Worm (Caenorhabditis elegans) whole organism, young adult: ENCODE data around the gene hpo-6.

Experiments used
- Y95B8A.8 ChIP-seq: fragments of 200-800 bp; sonication (Bioruptor generic); IDR thresholded peaks from 2 replicates; pipeline ENCODE4 v1.3.6; 2022; ENCODE audit warnings: missing genetic modification reagents, missing genetic modification characterization, missing compliant biosample characterization
- ama-1 ChIP-seq, 3 experiments: fragments of 150-350 bp in 1 of 3; sonication (generic microtip) in 2 of 3; optimal IDR thresholded peaks; 2 replicates each; lab custom pipeline; 2014 to 2018; ENCODE audit warnings: missing biosample characterization in 2 of 3, missing genetic modification characterization in 2 of 3, missing genetic modification reagents in 2 of 3
- attf-6 ChIP-seq: fragments of 200-800 bp; sonication (Bioruptor generic); IDR thresholded peaks from 2 replicates; pipeline ENCODE4 v1.3.6; 2022; ENCODE audit warnings: missing genetic modification reagents, missing genetic modification characterization, missing compliant biosample characterization
- dpff-1 ChIP-seq: sonication (generic microtip); optimal IDR thresholded peaks from 2 replicates; lab custom pipeline; 2017; ENCODE audit warnings: mild to moderate bottlenecking, missing genetic modification characterization, missing compliant biosample characterization
- dpl-1 ChIP-seq: fragments of 150-350 bp; optimal IDR thresholded peaks from 2 replicates; lab custom pipeline; 2014; ENCODE audit warnings: missing biosample characterization, missing genetic modification reagents, missing genetic modification characterization
- efl-1 ChIP-seq: fragments of 150-350 bp; optimal IDR thresholded peaks from 2 replicates; lab custom pipeline; 2014; ENCODE audit warnings: missing biosample characterization, missing genetic modification reagents, missing genetic modification characterization
- egl-18 ChIP-seq: fragments of 200-800 bp; sonication (Bioruptor generic); IDR thresholded peaks from 2 replicates; pipeline ENCODE4 v1.3.6; 2022; ENCODE audit warnings: missing genetic modification reagents, missing genetic modification characterization, missing compliant biosample characterization
- ekl-4 ChIP-seq: fragments of 200-800 bp; sonication (Bioruptor generic); IDR thresholded peaks from 2 replicates; pipeline ENCODE4 v1.3.6; 2022; ENCODE audit warnings: missing genetic modification reagents, missing genetic modification characterization, missing compliant biosample characterization
- mcd-1 ChIP-seq: fragments of 200-800 bp; sonication (Bioruptor generic); IDR thresholded peaks from 2 replicates; pipeline ENCODE4 v1.3.6; 2022; ENCODE audit warnings: missing genetic modification reagents, missing genetic modification characterization, missing compliant biosample characterization
- nhr-90 ChIP-seq: sonication (generic microtip); optimal IDR thresholded peaks from 2 replicates; lab custom pipeline; 2016; ENCODE audit warnings: missing genotype, mild to moderate bottlenecking, missing genetic modification characterization, missing compliant biosample characterization
- snpc-1.1 ChIP-seq: sonication (generic microtip); optimal IDR thresholded peaks from 2 replicates; lab custom pipeline; 2017; ENCODE audit warnings: missing genetic modification characterization, mild to moderate bottlenecking, missing compliant biosample characterization, antibody characterized with exemption, moderate library complexity, missing genotype, missing genetic modification reagents; ENCODE audit not compliant: insufficient read depth
- snpc-4 ChIP-seq, 5 experiments: fragments of 150-350 bp in 1 of 5; sonication (generic microtip) in 4 of 5; optimal IDR thresholded peaks; 2 replicates each; lab custom pipeline; 2014 to 2018; ENCODE audit warnings: missing genetic modification characterization in 5 of 5, missing biosample characterization in 3 of 5, antibody characterized with exemption in 2 of 5, mild to moderate bottlenecking in 2 of 5, missing compliant biosample characterization in 2 of 5, missing genotype in 2 of 5, moderate library complexity in 2 of 5, missing genetic modification reagents in 1 of 5
- unc-62 ChIP-seq: fragments of 150-350 bp; optimal IDR thresholded peaks from 2 replicates; lab custom pipeline; 2014; ENCODE audit warnings: missing biosample characterization, missing genetic modification reagents, missing genetic modification characterization

- TF ChIP-seq nhr-90 (tag; lab: Kevin White, UChicago) = no peak
- no peak for TF ChIP-seq snpc-1.1 (tag; lab: Kevin White, UChicago)
- no peak for TF ChIP-seq dpl-1 (GFP tag; lab: Kevin White, UChicago)
- TF ChIP-seq unc-62 (GFP tag; lab: Kevin White, UChicago) = no peak
- TF ChIP-seq ama-1 (optimal IDR thresholded peaks at IDR 0.05; lab: Kevin White, UChicago) = no peak
- no peak for TF ChIP-seq ama-1 (GFP tag; optimal IDR thresholded peaks at IDR 0.05; lab: Kevin White, UChicago)
- no peak for TF ChIP-seq egl-18 (GFP tag; lab: Robert Waterston, UW)
- no peak for TF ChIP-seq mcd-1
- no peak for TF ChIP-seq Y95B8A.8 (GFP tag; lab: Robert Waterston, UW)
- TF ChIP-seq ekl-4 (GFP tag; lab: Robert Waterston, UW) = no peak
- TF ChIP-seq dpff-1 (tag; lab: Kevin White, UChicago) = no peak
- no peak for TF ChIP-seq snpc-4 (GFP tag; optimal IDR thresholded peaks at IDR 0.05; lab: Kevin White, UChicago)
- no peak for TF ChIP-seq snpc-4 (tag; optimal IDR thresholded peaks at IDR 0.05; lab: Kevin White, UChicago)
- no peak for TF ChIP-seq attf-6
- TF ChIP-seq efl-1 (GFP tag; lab: Kevin White, UChicago) = no peak
Observed at ce11 chrIV:1536316-1536715, 25.7 kb upstream of the hpo-6 start, which contains the start of gene K03H6.5.
